Fruit fly (Drosophila melanogaster) S2 (cell line): ENCODE results near the gene CG32032.

ENCODE experiments used
- CG8478 ChIP-seq: fragments of >200 bp; optimal IDR thresholded peaks from 2 replicates; lab custom pipeline; 2018
- CTCF ChIP-seq, 2 experiments: fragments of >200 bp; optimal IDR thresholded peaks; 2 replicates each; lab custom pipeline; 2018

- TF ChIP-seq CTCF (optimal IDR thresholded peaks at IDR 0.05; lab: Kevin White, UChicago) = no peak
- no peak for TF ChIP-seq CG8478 (lab: Kevin White, UChicago)
Observed at dm6 chr3L:9094980-9095425, 2.1 kb downstream of the CG32032 start.
